Worm (Caenorhabditis elegans): Measurements from ENCODE around the gene cpf-2.

cpf-2 gene

ce11 chrIII:13268856-13269255 is at the start of gene cpf-2:
Gene cpf-2, minus strand, starts transcription at chrIII:13268883.
- peak; percentile 80 for TF ChIP-seq sea-1 (GFP tag; conservative IDR thresholded peaks at IDR 0.05)
- peak; percentile 44 for TF ChIP-seq aly-1 (tag; optimal IDR thresholded peaks at IDR 0.05)
- TF ChIP-seq ets-7 (tag; optimal IDR thresholded peaks at IDR 0.05) = no peak
- peak; percentile 57; the same call in 1 of the 2 replicates for TF ChIP-seq scrt-1 (GFP tag; IDR thresholded peaks at IDR 0.05)
- peak; percentile 73 for TF ChIP-seq hmg-4 (GFP tag; optimal IDR thresholded peaks at IDR 0.05)
- peak; percentile 55; the same call in 1 of the 2 replicates for TF ChIP-seq tbx-37 (GFP tag; conservative IDR thresholded peaks at IDR 0.05)
- TF ChIP-seq flt-1 (GFP tag; IDR thresholded peaks at IDR 0.05) = peak; percentile 64
- TF ChIP-seq F13C5.2 (tag; optimal IDR thresholded peaks at IDR 0.05) = peak; percentile 93
- peak; percentile 75 for TF ChIP-seq pes-1 (GFP tag; IDR thresholded peaks at IDR 0.05)
- TF ChIP-seq hnd-1 (tag; optimal IDR thresholded peaks at IDR 0.05) = peak; percentile 13
- TF ChIP-seq B0310.2 (tag; optimal IDR thresholded peaks at IDR 0.05) = peak; percentile 33
- TF ChIP-seq tra-4 (tag; optimal IDR thresholded peaks at IDR 0.05) = peak; percentile 12
- TF ChIP-seq tbx-11 (GFP tag; IDR thresholded peaks at IDR 0.05) = peak; percentile 65; the same call in 1 of the 2 replicates
- TF ChIP-seq ceh-13 (GFP tag; optimal IDR thresholded peaks at IDR 0.05) = peak; percentile 33
- peak; percentile 33 for TF ChIP-seq hmbx-1 (tag; optimal IDR thresholded peaks at IDR 0.05)
- no peak for TF ChIP-seq ama-1 (optimal IDR thresholded peaks at IDR 0.05)
- peak; percentile 51 for TF ChIP-seq ceh-36 (tag; optimal IDR thresholded peaks at IDR 0.05)

DNA sequence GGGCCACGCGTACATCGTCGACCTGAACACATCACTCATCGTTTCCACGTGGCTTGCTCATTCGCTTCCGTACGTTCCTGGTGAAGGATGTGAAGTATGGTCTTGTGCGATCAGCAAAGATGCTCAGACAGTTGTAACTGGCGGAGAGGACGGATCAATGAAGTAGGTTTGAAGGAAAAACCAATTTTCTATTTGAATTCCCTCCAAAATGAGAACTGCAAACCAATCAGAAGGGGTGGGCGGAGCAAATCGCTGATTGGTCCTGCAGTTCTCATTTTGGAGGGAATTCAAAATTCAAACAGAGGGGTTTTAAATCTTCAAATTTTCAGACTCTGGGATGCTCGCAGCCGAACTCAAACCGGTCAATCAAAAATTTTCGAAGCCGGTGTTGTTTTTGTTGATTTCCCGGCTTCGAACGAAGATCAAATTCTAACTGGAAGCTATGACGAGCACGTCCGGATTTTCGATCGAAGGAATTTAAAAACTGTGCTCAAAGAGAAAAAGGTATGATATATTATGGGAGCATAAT is 48.8 kb upstream of the cpf-2 start:
- TF ChIP-seq ets-7 (tag; optimal IDR thresholded peaks at IDR 0.05) (no peak), ceh-36 (tag; optimal IDR thresholded peaks at IDR 0.05) (no peak), hnd-1 (tag; optimal IDR thresholded peaks at IDR 0.05) (no peak), scrt-1 (GFP tag; IDR thresholded peaks at IDR 0.05) (no peak), ceh-13 (GFP tag; optimal IDR thresholded peaks at IDR 0.05) (no peak), hmbx-1 (tag; optimal IDR thresholded peaks at IDR 0.05) (no peak), sea-1 (GFP tag; conservative IDR thresholded peaks at IDR 0.05) (no peak), pes-1 (GFP tag; IDR thresholded peaks at IDR 0.05) (no peak), aly-1 (tag; optimal IDR thresholded peaks at IDR 0.05) (no peak), tra-4 (tag; optimal IDR thresholded peaks at IDR 0.05) (no peak), B0310.2 (tag; optimal IDR thresholded peaks at IDR 0.05) (no peak), F13C5.2 (tag; optimal IDR thresholded peaks at IDR 0.05) (no peak), tbx-11 (GFP tag; IDR thresholded peaks at IDR 0.05) (no peak), flt-1 (GFP tag; IDR thresholded peaks at IDR 0.05) (no peak), ama-1 (optimal IDR thresholded peaks at IDR 0.05) (no peak), tbx-37 (GFP tag; conservative IDR thresholded peaks at IDR 0.05) (no peak), hmg-4 (GFP tag; optimal IDR thresholded peaks at IDR 0.05) (no peak)

DNA sequence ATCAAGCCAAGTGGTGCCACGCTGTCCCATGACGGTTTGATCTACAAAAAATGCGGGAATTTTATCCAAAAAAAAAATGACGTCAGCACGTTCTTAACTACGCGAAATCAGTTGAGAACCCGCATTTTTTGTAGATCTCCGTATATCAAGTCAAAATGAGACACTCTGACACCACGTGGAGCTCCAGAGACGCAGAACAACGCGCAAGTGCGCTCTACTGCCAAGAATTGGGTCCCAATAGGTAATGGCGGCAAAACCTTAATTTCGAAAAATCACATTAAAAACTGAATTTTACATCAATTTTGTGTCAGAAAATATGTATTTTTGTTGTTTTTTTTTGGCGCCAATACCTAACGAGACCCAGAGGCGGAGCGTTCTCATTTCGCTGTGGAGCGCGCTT is 48.3 kb upstream of the cpf-2 start:
- TF ChIP-seq B0310.2 (tag; optimal IDR thresholded peaks at IDR 0.05) (no peak), ceh-36 (tag; optimal IDR thresholded peaks at IDR 0.05) (no peak), tbx-37 (GFP tag; conservative IDR thresholded peaks at IDR 0.05) (no peak), hmg-4 (GFP tag; optimal IDR thresholded peaks at IDR 0.05) (no peak), hmbx-1 (tag; optimal IDR thresholded peaks at IDR 0.05) (no peak), sea-1 (GFP tag; conservative IDR thresholded peaks at IDR 0.05) (no peak), ets-7 (tag; optimal IDR thresholded peaks at IDR 0.05) (no peak), hnd-1 (tag; optimal IDR thresholded peaks at IDR 0.05) (no peak), tbx-11 (GFP tag; IDR thresholded peaks at IDR 0.05) (no peak), ceh-13 (GFP tag; optimal IDR thresholded peaks at IDR 0.05) (no peak), scrt-1 (GFP tag; IDR thresholded peaks at IDR 0.05) (no peak), ama-1 (optimal IDR thresholded peaks at IDR 0.05) (no peak), tra-4 (tag; optimal IDR thresholded peaks at IDR 0.05) (no peak), aly-1 (tag; optimal IDR thresholded peaks at IDR 0.05) (no peak), pes-1 (GFP tag; IDR thresholded peaks at IDR 0.05) (no peak)

DNA sequence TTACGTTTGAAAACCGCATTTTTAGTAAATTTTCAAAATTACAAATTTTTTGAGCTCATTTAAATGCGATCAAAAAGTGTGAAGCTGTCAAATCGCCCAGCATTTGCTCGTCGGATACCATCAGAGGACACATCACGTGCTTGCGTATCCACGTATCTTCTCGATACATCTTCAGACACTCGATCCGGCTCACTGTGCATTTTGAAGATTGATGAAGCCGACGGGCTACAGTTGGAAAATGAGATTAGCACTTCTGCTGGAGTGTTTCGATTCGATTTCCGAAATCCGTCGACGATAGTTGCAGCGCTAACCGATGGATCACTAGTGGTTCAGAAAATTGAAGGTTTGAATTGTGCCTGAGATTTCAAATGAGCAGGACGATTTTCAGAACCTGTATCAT is 46.4 kb upstream of the cpf-2 start, which contains the start of gene dph-7:
Gene dph-7, plus strand, starts transcription at position 53 of the 400 bp plus-strand sequence.
- TF ChIP-seq pes-1 (GFP tag; IDR thresholded peaks at IDR 0.05) (no peak), F13C5.2 (tag; optimal IDR thresholded peaks at IDR 0.05) (no peak), hmg-4 (GFP tag; optimal IDR thresholded peaks at IDR 0.05) (no peak), scrt-1 (GFP tag; IDR thresholded peaks at IDR 0.05) (no peak), ceh-13 (GFP tag; optimal IDR thresholded peaks at IDR 0.05) (no peak), tbx-11 (GFP tag; IDR thresholded peaks at IDR 0.05) (no peak), tra-4 (tag; optimal IDR thresholded peaks at IDR 0.05) (no peak), hnd-1 (tag; optimal IDR thresholded peaks at IDR 0.05) (no peak), ets-7 (tag; optimal IDR thresholded peaks at IDR 0.05) (no peak), ama-1 (optimal IDR thresholded peaks at IDR 0.05) (no peak), tbx-37 (GFP tag; conservative IDR thresholded peaks at IDR 0.05) (no peak), flt-1 (GFP tag; IDR thresholded peaks at IDR 0.05) (no peak), aly-1 (tag; optimal IDR thresholded peaks at IDR 0.05) (no peak)

DNA sequence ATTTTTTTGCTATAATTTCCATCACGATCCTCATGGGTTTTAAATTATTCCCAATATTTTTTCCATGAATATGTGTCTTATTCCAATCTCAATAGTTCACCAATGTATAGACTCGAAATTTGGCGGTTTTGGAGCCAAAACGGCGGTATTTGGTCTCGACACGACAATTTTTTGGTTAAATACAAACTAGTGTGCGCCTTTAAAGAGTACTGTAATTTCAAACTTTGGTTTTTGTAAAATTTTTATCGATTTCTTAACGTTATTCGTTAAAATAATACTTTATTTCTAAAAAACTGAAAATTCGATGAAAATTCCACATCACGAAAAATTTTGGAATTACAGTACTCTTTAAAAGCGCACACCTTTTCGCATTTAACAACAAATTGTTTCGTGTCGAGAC is 46.0 kb upstream of the cpf-2 start:
- TF ChIP-seq hmbx-1 (tag; optimal IDR thresholded peaks at IDR 0.05) (no peak), scrt-1 (GFP tag; IDR thresholded peaks at IDR 0.05) (no peak), ets-7 (tag; optimal IDR thresholded peaks at IDR 0.05) (no peak), hnd-1 (tag; optimal IDR thresholded peaks at IDR 0.05) (no peak), aly-1 (tag; optimal IDR thresholded peaks at IDR 0.05) (no peak), tra-4 (tag; optimal IDR thresholded peaks at IDR 0.05) (no peak)

DNA sequence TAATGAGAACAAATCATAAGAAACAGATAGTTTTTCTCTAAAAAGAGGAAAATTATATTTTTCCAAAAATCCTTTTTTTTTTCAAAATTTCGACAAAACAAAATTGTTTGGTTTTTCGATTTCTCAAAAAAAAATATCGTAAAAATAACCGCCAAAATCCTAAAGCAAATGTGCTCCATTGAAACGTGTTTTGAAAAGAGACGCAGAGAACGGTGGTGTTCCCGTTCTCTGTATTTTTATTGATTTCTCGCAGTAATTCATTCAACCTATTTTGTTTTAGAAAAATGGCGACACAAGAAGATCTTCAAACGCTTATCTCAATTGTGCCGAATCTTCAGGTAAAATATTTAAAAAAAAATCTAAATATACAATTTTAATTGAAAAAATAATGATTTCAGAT is 45.1 kb upstream of the cpf-2 start, which contains the start of gene Y43F4B.10:
Gene Y43F4B.10, plus strand, starts transcription at position 281 of the 400 bp plus-strand sequence.
- no peak for TF ChIP-seq hmbx-1 (tag; optimal IDR thresholded peaks at IDR 0.05)
- no peak for TF ChIP-seq sea-1 (GFP tag; conservative IDR thresholded peaks at IDR 0.05)
- TF ChIP-seq ceh-13 (GFP tag; optimal IDR thresholded peaks at IDR 0.05) = no peak
- no peak for TF ChIP-seq tra-4 (tag; optimal IDR thresholded peaks at IDR 0.05)
- TF ChIP-seq tbx-11 (GFP tag; IDR thresholded peaks at IDR 0.05) = no peak
- no peak for TF ChIP-seq ets-7 (tag; optimal IDR thresholded peaks at IDR 0.05)
- no peak for TF ChIP-seq flt-1 (GFP tag; IDR thresholded peaks at IDR 0.05)
- TF ChIP-seq hnd-1 (tag; optimal IDR thresholded peaks at IDR 0.05) = no peak
- no peak for TF ChIP-seq ceh-36 (tag; optimal IDR thresholded peaks at IDR 0.05)
- no peak for TF ChIP-seq scrt-1 (GFP tag; IDR thresholded peaks at IDR 0.05)
- TF ChIP-seq B0310.2 (tag; optimal IDR thresholded peaks at IDR 0.05) = no peak
- no peak for TF ChIP-seq ama-1 (optimal IDR thresholded peaks at IDR 0.05)
- TF ChIP-seq pes-1 (GFP tag; IDR thresholded peaks at IDR 0.05) = no peak
- TF ChIP-seq hmg-4 (GFP tag; optimal IDR thresholded peaks at IDR 0.05) = no peak
- no peak for TF ChIP-seq aly-1 (tag; optimal IDR thresholded peaks at IDR 0.05)
- TF ChIP-seq tbx-37 (GFP tag; conservative IDR thresholded peaks at IDR 0.05) = no peak
- no peak for TF ChIP-seq F13C5.2 (tag; optimal IDR thresholded peaks at IDR 0.05)

ce11 chrIII:13310552-13310951 is 41.9 kb upstream of the cpf-2 start:
- TF ChIP-seq flt-1 (GFP tag; IDR thresholded peaks at IDR 0.05) (no peak), sea-1 (GFP tag; conservative IDR thresholded peaks at IDR 0.05) (no peak), B0310.2 (tag; optimal IDR thresholded peaks at IDR 0.05) (no peak)

All from whole organism, early embryonic.